Worm (Caenorhabditis elegans): Measurements from ENCODE around the gene Y41G9A.10.

Gene Y41G9A.10

DNA sequence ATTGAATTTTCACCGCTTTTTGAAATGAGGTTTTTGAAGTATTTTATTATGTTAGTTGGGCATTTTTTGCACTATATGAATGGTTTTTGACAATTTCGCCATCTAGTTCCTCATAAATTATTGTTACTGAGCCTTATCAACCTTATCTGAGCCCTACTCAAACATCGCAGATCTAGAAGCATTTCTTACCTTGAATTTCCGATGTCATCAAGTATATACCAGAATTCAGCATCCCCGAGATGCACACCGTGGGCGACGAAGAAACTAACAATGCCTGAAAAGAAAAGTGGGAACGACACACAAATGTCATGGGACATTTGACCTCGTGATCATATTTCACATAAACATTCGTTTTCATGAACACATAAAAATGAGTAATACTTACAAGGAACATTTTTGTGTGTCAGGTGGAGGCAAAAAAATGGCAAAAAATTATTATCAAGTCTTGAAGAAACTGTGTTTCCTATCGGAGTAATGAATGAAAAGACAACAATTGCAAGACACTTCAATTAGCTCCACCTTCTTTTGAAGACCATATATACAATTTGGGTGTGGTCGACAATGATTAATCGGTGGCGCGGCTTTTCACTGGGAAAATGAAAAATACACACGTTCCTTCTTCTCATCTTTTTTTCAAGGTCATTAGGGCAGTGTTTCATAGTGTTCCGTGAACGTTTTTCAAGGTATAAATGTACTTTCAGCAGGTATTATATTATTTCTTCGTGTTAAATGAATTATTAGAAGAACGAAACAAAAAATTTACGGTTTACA lies 26.1 kb upstream of the Y41G9A.10 start:
- peak; percentile 31 for TF ChIP-seq skn-1 (tag; optimal IDR thresholded peaks at IDR 0.05)
- no peak for TF ChIP-seq lin-39 (tag; optimal IDR thresholded peaks at IDR 0.05)
- no peak for TF ChIP-seq unc-98 (GFP tag; IDR thresholded peaks at IDR 0.05)
- no peak for TF ChIP-seq lin-13 (GFP tag; optimal IDR thresholded peaks at IDR 0.05)
- TF ChIP-seq C04F5.9 (tag; optimal IDR thresholded peaks at IDR 0.05), result no peak
- no peak for TF ChIP-seq ama-1 (optimal IDR thresholded peaks at IDR 0.05)
- peak; percentile 36 for TF ChIP-seq blmp-1 (tag; optimal IDR thresholded peaks at IDR 0.05)
- TF ChIP-seq rnt-1 (tag; optimal IDR thresholded peaks at IDR 0.05), result no peak
- TF ChIP-seq zag-1 (tag; optimal IDR thresholded peaks at IDR 0.05), result no peak
- TF ChIP-seq pqm-1 (tag; optimal IDR thresholded peaks at IDR 0.05), result no peak
- no peak for TF ChIP-seq sptf-1 (tag; optimal IDR thresholded peaks at IDR 0.05)
- no peak for TF ChIP-seq hpl-2 (GFP tag; optimal IDR thresholded peaks at IDR 0.05)
- TF ChIP-seq egl-27 (tag; optimal IDR thresholded peaks at IDR 0.05), result no peak
- TF ChIP-seq hlh-4 (tag; optimal IDR thresholded peaks at IDR 0.05), result no peak
- peak; percentile 0 for TF ChIP-seq lir-3 (tag; optimal IDR thresholded peaks at IDR 0.05; ENCODE audit: poor library complexity)
- no peak for TF ChIP-seq unc-130 (tag; optimal IDR thresholded peaks at IDR 0.05)
- TF ChIP-seq lsy-2 (tag; optimal IDR thresholded peaks at IDR 0.05), result no peak
- no peak for TF ChIP-seq dpl-1 (GFP tag; optimal IDR thresholded peaks at IDR 0.05)
- peak; percentile 1 for TF ChIP-seq sup-37 (GFP tag; optimal IDR thresholded peaks at IDR 0.05)
- no peak for TF ChIP-seq egl-13 (tag; optimal IDR thresholded peaks at IDR 0.05)
- no peak for TF ChIP-seq ets-5 (GFP tag; IDR thresholded peaks at IDR 0.05)
- TF ChIP-seq hlh-17 (GFP tag; optimal IDR thresholded peaks at IDR 0.05; ENCODE audit: borderline replicate concordance), result no peak
- no peak for TF ChIP-seq nhr-19 (GFP tag; conservative IDR thresholded peaks at IDR 0.05)
- TF ChIP-seq nhr-85 (tag), result peak; percentile 56
- TF ChIP-seq lin-14 (GFP tag; optimal IDR thresholded peaks at IDR 0.05), result peak; percentile 21
- peak; percentile 41 for TF ChIP-seq ceh-63 (GFP tag; optimal IDR thresholded peaks at IDR 0.05)
- no peak for TF ChIP-seq efl-1 (optimal IDR thresholded peaks at IDR 0.05)
- peak in 1 of 2 experiments; percentile 88 for TF ChIP-seq efl-1 (GFP tag; optimal IDR thresholded peaks at IDR 0.05 in 1 of 2)
- no peak for TF ChIP-seq fkh-4 (tag; optimal IDR thresholded peaks at IDR 0.05; ENCODE audit: borderline replicate concordance)
- TF ChIP-seq elt-3 (tag; optimal IDR thresholded peaks at IDR 0.05), result no peak
- no peak for TF ChIP-seq isw-1 (GFP tag; IDR thresholded peaks at IDR 0.05)
- no peak for TF ChIP-seq unc-62 (GFP tag; optimal IDR thresholded peaks at IDR 0.05)
- no peak for TF ChIP-seq F16B12.6 (tag; optimal IDR thresholded peaks at IDR 0.05)
- TF ChIP-seq snu-23 (GFP tag; optimal IDR thresholded peaks at IDR 0.05), result peak; percentile 11
- TF ChIP-seq fos-1 (tag; optimal IDR thresholded peaks at IDR 0.05), result no peak
- no peak for TF ChIP-seq pax-3 (tag; optimal IDR thresholded peaks at IDR 0.05)
- no peak for TF ChIP-seq vab-15 (tag; optimal IDR thresholded peaks at IDR 0.05)
- no peak for TF ChIP-seq dsc-1 (tag; optimal IDR thresholded peaks at IDR 0.05)
- TF ChIP-seq grh-1 (GFP tag; IDR thresholded peaks at IDR 0.05), result no peak
- TF ChIP-seq nhr-71 (tag; optimal IDR thresholded peaks at IDR 0.05), result peak; percentile 14
- peak in 1 of 2 experiments; percentile 58 for TF ChIP-seq lin-35 (GFP tag; optimal IDR thresholded peaks at IDR 0.05)
- TF ChIP-seq efl-3 (GFP tag; optimal IDR thresholded peaks at IDR 0.05), result no peak
- TF ChIP-seq mdl-1 (tag; optimal IDR thresholded peaks at IDR 0.05), result no peak
